Worm (Caenorhabditis elegans): ENCODE measurements around the gene F11D5.6.

F11D5.6 gene

ce11 chrX:3315014-3315413 lies 11.1 kb downstream of the F11D5.6 start, which contains the start of gene ddr-2:
Gene ddr-2, plus strand, starts transcription at chrX:3315314.
- TF ChIP-seq unc-62 (GFP tag; optimal IDR thresholded peaks at IDR 0.05) (no peak), ztf-4 (tag; optimal IDR thresholded peaks at IDR 0.05) (no peak), nfya-1 (tag; optimal IDR thresholded peaks at IDR 0.05; ENCODE audit: insufficient read depth) (no peak), elt-1 (tag; optimal IDR thresholded peaks at IDR 0.05) (no peak), nhr-77 (tag; optimal IDR thresholded peaks at IDR 0.05) (no peak), nhr-23 (tag; optimal IDR thresholded peaks at IDR 0.05) (no peak), nhr-237 (tag; optimal IDR thresholded peaks at IDR 0.05) (no peak), pqm-1 (tag; optimal IDR thresholded peaks at IDR 0.05) (no peak), lin-15B (tag; optimal IDR thresholded peaks at IDR 0.05) (no peak)

ce11 chrX:3313939-3314338 lies 12.1 kb downstream of the F11D5.6 start:
- TF ChIP-seq mdl-1 (tag; optimal IDR thresholded peaks at IDR 0.05) (no peak), ceh-28 (tag; optimal IDR thresholded peaks at IDR 0.05) (no peak), nfya-1 (tag; optimal IDR thresholded peaks at IDR 0.05; ENCODE audit: insufficient read depth) (no peak), egl-27 (tag; optimal IDR thresholded peaks at IDR 0.05) (no peak), eor-1 (tag; optimal IDR thresholded peaks at IDR 0.05) (no peak), nhr-43 (tag; optimal IDR thresholded peaks at IDR 0.05; ENCODE audit: poor library complexity, severe bottlenecking) (no peak), nhr-76 (tag; optimal IDR thresholded peaks at IDR 0.05) (no peak), skn-1 (tag; optimal IDR thresholded peaks at IDR 0.05) (no peak), snpc-4 (tag; optimal IDR thresholded peaks at IDR 0.05) (no peak), elt-1 (tag; optimal IDR thresholded peaks at IDR 0.05) (no peak), ztf-4 (tag; optimal IDR thresholded peaks at IDR 0.05) (no peak), sea-2 (GFP tag; optimal IDR thresholded peaks at IDR 0.05) (no peak), egl-5 (tag; optimal IDR thresholded peaks at IDR 0.05) (no peak), pqm-1 (tag; optimal IDR thresholded peaks at IDR 0.05) (no peak), unc-39 (tag; optimal IDR thresholded peaks at IDR 0.05) (no peak), nhr-23 (tag; optimal IDR thresholded peaks at IDR 0.05) (no peak)

- TF ChIP-seq fkh-10 (GFP tag; optimal IDR thresholded peaks at IDR 0.05): no peak
- no peak for TF ChIP-seq ceh-9 (tag; optimal IDR thresholded peaks at IDR 0.05)
- TF ChIP-seq elt-2 (tag; optimal IDR thresholded peaks at IDR 0.05): no peak
- TF ChIP-seq ZK546.5 (tag; optimal IDR thresholded peaks at IDR 0.05): no peak
- no peak for TF ChIP-seq lin-15B (tag; optimal IDR thresholded peaks at IDR 0.05)
- no peak for TF ChIP-seq fos-1 (tag; optimal IDR thresholded peaks at IDR 0.05)
- no peak for TF ChIP-seq nhr-237 (tag; optimal IDR thresholded peaks at IDR 0.05)
- TF ChIP-seq unc-62 (GFP tag; optimal IDR thresholded peaks at IDR 0.05): no peak
Measured at ce11 chrX:3310702-3311101, 15.4 kb downstream of the F11D5.6 start.

- TF ChIP-seq pqm-1 (tag; optimal IDR thresholded peaks at IDR 0.05) (peak; percentile 93), eor-1 (tag; optimal IDR thresholded peaks at IDR 0.05) (no peak), nhr-76 (tag; optimal IDR thresholded peaks at IDR 0.05) (peak; percentile 28), pha-4 (tag; optimal IDR thresholded peaks at IDR 0.05) (peak; percentile 45), fkh-10 (GFP tag; optimal IDR thresholded peaks at IDR 0.05) (no peak), unc-62 (GFP tag; optimal IDR thresholded peaks at IDR 0.05) (no peak), elt-2 (tag; optimal IDR thresholded peaks at IDR 0.05) (peak; percentile 90)
Measured at ce11 chrX:3306594-3307296, 19.3 kb downstream of the F11D5.6 start.

- TF ChIP-seq mdl-1 (tag; optimal IDR thresholded peaks at IDR 0.05): no peak
- no peak for TF ChIP-seq nhr-25 (tag; optimal IDR thresholded peaks at IDR 0.05)
- TF ChIP-seq nhr-76 (tag; optimal IDR thresholded peaks at IDR 0.05): no peak
- TF ChIP-seq lin-39 (tag; optimal IDR thresholded peaks at IDR 0.05): no peak
- no peak for TF ChIP-seq nhr-77 (tag; optimal IDR thresholded peaks at IDR 0.05)
- TF ChIP-seq hmg-11 (tag; optimal IDR thresholded peaks at IDR 0.05): no peak
- TF ChIP-seq ceh-82 (tag; optimal IDR thresholded peaks at IDR 0.05): no peak
- no peak for TF ChIP-seq daf-12 (tag; optimal IDR thresholded peaks at IDR 0.05)
- no peak for TF ChIP-seq nhr-67 (tag; optimal IDR thresholded peaks at IDR 0.05)
- TF ChIP-seq ztf-11 (tag; optimal IDR thresholded peaks at IDR 0.05): no peak
- no peak for TF ChIP-seq egl-5 (tag; optimal IDR thresholded peaks at IDR 0.05)
- TF ChIP-seq sea-2 (GFP tag; optimal IDR thresholded peaks at IDR 0.05): no peak
- no peak for TF ChIP-seq skn-1 (tag; optimal IDR thresholded peaks at IDR 0.05)
- TF ChIP-seq R02D3.7 (tag; optimal IDR thresholded peaks at IDR 0.05): no peak
- TF ChIP-seq ceh-28 (tag; optimal IDR thresholded peaks at IDR 0.05): no peak
- no peak for TF ChIP-seq ztf-4 (tag; optimal IDR thresholded peaks at IDR 0.05)
- no peak for TF ChIP-seq elt-1 (tag; optimal IDR thresholded peaks at IDR 0.05)
- TF ChIP-seq nhr-43 (tag; optimal IDR thresholded peaks at IDR 0.05; ENCODE audit: poor library complexity, severe bottlenecking): no peak
Measured at ce11 chrX:3304068-3304467, 22.0 kb downstream of the F11D5.6 start, which contains the start of gene F11D5.7. Gene F11D5.7, plus strand, starts transcription at chrX:3304368.
